Fruit fly (Drosophila melanogaster): Measurements from ENCODE around the gene CG13771.

DNA sequence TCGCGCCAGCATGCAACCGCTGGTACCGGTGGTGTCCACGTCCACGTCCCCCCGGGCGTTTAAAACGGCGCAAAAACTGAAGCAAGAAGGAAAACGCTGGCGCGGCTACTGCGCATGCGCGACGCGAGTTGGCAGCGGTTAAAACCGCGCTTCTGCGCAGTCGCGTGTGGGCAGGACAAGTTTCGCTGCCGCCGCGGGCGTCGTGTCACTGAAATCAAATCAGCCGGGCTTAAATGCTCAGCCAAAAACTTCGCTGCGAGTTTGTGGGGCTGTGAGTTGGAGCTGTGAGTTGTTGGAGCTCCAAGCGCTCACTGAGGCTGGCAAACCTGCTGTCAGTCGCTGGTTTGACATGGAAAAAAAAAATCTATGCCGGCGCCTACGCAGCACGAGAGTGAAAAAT, 41.7 kb upstream of the CG13771 start:
- TF ChIP-seq CTCF (optimal IDR thresholded peaks at IDR 0.05) = no peak
- no peak for TF ChIP-seq CG8478 (optimal IDR thresholded peaks at IDR 0.05)

All from S2 (cell line).